Worm (Caenorhabditis elegans) whole organism, L2 larva: Measurements from ENCODE around the gene srh-20.

Source experiments
- R02D3.7 ChIP-seq: fragments of 150-350 bp; optimal IDR thresholded peaks from 2 replicates; lab custom pipeline; 2014; ENCODE audit warnings: missing biosample characterization, missing genetic modification characterization
- Y55F3AM.14 ChIP-seq: fragments of 200-800 bp; sonication (Bioruptor generic); optimal IDR thresholded peaks from 2 replicates; lab custom pipeline; 2018; ENCODE audit warnings: mild to moderate bottlenecking, missing genetic modification characterization, missing compliant biosample characterization
- alr-1 ChIP-seq: fragments of 150-350 bp; optimal IDR thresholded peaks from 2 replicates; lab custom pipeline; 2014; ENCODE audit warnings: missing biosample characterization, missing genetic modification characterization
- ama-1 ChIP-seq: fragments of 150-350 bp; optimal IDR thresholded peaks from 2 replicates; lab custom pipeline; 2018; ENCODE audit warnings: inconsistent platforms
- blmp-1 ChIP-seq: sonication (generic microtip); optimal IDR thresholded peaks from 2 replicates; lab custom pipeline; 2017; ENCODE audit warnings: missing genetic modification characterization, mild to moderate bottlenecking, missing compliant biosample characterization, antibody characterized with exemption, moderate library complexity; ENCODE audit not compliant: insufficient read depth
- crh-2 ChIP-seq: sonication (generic microtip); optimal IDR thresholded peaks from 2 replicates; lab custom pipeline; 2017; ENCODE audit warnings: missing biosample characterization, missing genetic modification characterization
- dmd-4 ChIP-seq: sonication (generic microtip); optimal IDR thresholded peaks from 2 replicates; lab custom pipeline; 2017; ENCODE audit warnings: missing biosample characterization, missing genetic modification characterization
- egl-27 ChIP-seq: sonication (generic microtip); optimal IDR thresholded peaks from 3 replicates; lab custom pipeline; 2017; ENCODE audit warnings: missing biosample characterization, missing genetic modification reagents, missing genetic modification characterization
- elt-1 ChIP-seq: fragments of 150-350 bp; optimal IDR thresholded peaks from 2 replicates; lab custom pipeline; 2014; ENCODE audit warnings: missing biosample characterization, missing genetic modification characterization
- elt-3 ChIP-seq: sonication (generic microtip); optimal IDR thresholded peaks from 2 replicates; lab custom pipeline; 2017; ENCODE audit warnings: missing biosample characterization, missing genetic modification characterization
- fos-1 ChIP-seq: fragments of 150-350 bp; optimal IDR thresholded peaks from 2 replicates; lab custom pipeline; 2014; ENCODE audit warnings: missing biosample characterization, missing genetic modification characterization
- gmeb-1 ChIP-seq: fragments of 150-350 bp; optimal IDR thresholded peaks from 2 replicates; lab custom pipeline; 2014; ENCODE audit warnings: missing biosample characterization, missing genetic modification characterization
- lin-11 ChIP-seq: fragments of 150-350 bp; sonication (generic microtip); optimal IDR thresholded peaks from 2 replicates; lab custom pipeline; 2014; ENCODE audit warnings: missing biosample characterization, missing genetic modification characterization, inconsistent platforms, mixed read lengths
- lin-39 ChIP-seq: fragments of 150-350 bp; optimal IDR thresholded peaks from 2 replicates; lab custom pipeline; 2014; ENCODE audit warnings: missing biosample characterization, missing genetic modification reagents, missing genetic modification characterization
- lsy-2 ChIP-seq, 2 experiments: fragments of 150-350 bp in 1 of 2; sonication (generic microtip) in 1 of 2; optimal IDR thresholded peaks; 2 replicates each; lab custom pipeline; 2014 to 2017; ENCODE audit warnings: missing biosample characterization in 2 of 2, missing genetic modification characterization in 2 of 2
- mab-5 ChIP-seq: fragments of 150-350 bp; optimal IDR thresholded peaks from 2 replicates; lab custom pipeline; 2014; ENCODE audit warnings: missing biosample characterization, missing genetic modification characterization
- mbf-1 ChIP-seq: sonication (generic microtip); optimal IDR thresholded peaks from 2 replicates; lab custom pipeline; 2017; ENCODE audit warnings: missing biosample characterization, missing genetic modification characterization
- mdl-1 ChIP-seq, 2 experiments: fragments of 150-350 bp in 1 of 2; sonication (generic microtip) in 1 of 2; optimal IDR thresholded peaks; 2 replicates each; lab custom pipeline; 2017; ENCODE audit warnings: missing biosample characterization in 2 of 2, missing genetic modification characterization in 2 of 2
- nhr-11 ChIP-seq: fragments of 150-350 bp; optimal IDR thresholded peaks from 2 replicates; lab custom pipeline; 2014; ENCODE audit warnings: missing biosample characterization, missing genetic modification characterization
- nhr-129 ChIP-seq: fragments of 150-350 bp; optimal IDR thresholded peaks from 2 replicates; lab custom pipeline; 2014; ENCODE audit warnings: missing biosample characterization, missing genetic modification characterization
- nhr-23 ChIP-seq: fragments of 150-350 bp; optimal IDR thresholded peaks from 2 replicates; lab custom pipeline; 2014; ENCODE audit warnings: missing biosample characterization, missing genetic modification reagents, missing genetic modification characterization
- nhr-237 ChIP-seq: fragments of 150-350 bp; optimal IDR thresholded peaks from 2 replicates; lab custom pipeline; 2014; ENCODE audit warnings: missing biosample characterization, missing genetic modification characterization
- nhr-25 ChIP-seq: fragments of 150-350 bp; sonication (generic microtip); optimal IDR thresholded peaks from 3 replicates; lab custom pipeline; 2014; ENCODE audit warnings: missing biosample characterization, missing genetic modification characterization
- nhr-77 ChIP-seq: fragments of 150-350 bp; optimal IDR thresholded peaks from 2 replicates; lab custom pipeline; 2014; ENCODE audit warnings: missing biosample characterization, missing genetic modification characterization
- peb-1 ChIP-seq: fragments of 150-350 bp; optimal IDR thresholded peaks from 2 replicates; lab custom pipeline; 2014; ENCODE audit warnings: missing biosample characterization, missing genetic modification characterization
- sem-4 ChIP-seq: fragments of 150-350 bp; optimal IDR thresholded peaks from 2 replicates; lab custom pipeline; 2014; ENCODE audit warnings: missing biosample characterization, missing genetic modification reagents, missing genetic modification characterization
- skn-1 ChIP-seq: sonication (generic microtip); optimal IDR thresholded peaks from 2 replicates; lab custom pipeline; 2017; ENCODE audit warnings: missing biosample characterization, missing genetic modification characterization
- sma-3 ChIP-seq: sonication (generic microtip); optimal IDR thresholded peaks from 2 replicates; lab custom pipeline; 2016; ENCODE audit warnings: missing genetic modification reagents, missing genetic modification characterization, missing compliant biosample characterization
- sma-9 ChIP-seq, 2 experiments: fragments of 150-350 bp in 1 of 2; sonication (generic microtip) in 1 of 2; optimal IDR thresholded peaks; 2 replicates each; lab custom pipeline; 2014 to 2016; ENCODE audit warnings: missing genetic modification characterization in 2 of 2, mild to moderate bottlenecking in 1 of 2, missing biosample characterization in 1 of 2, missing compliant biosample characterization in 1 of 2, missing genetic modification reagents in 1 of 2, moderate library complexity in 1 of 2
- snpc-4 ChIP-seq: fragments of 150-350 bp; optimal IDR thresholded peaks from 2 replicates; lab custom pipeline; 2014; ENCODE audit warnings: missing biosample characterization, missing genetic modification characterization
- unc-55 ChIP-seq: fragments of 150-350 bp; sonication (generic microtip); optimal IDR thresholded peaks from 3 replicates; lab custom pipeline; 2014; ENCODE audit warnings: missing biosample characterization, missing genetic modification reagents, missing genetic modification characterization
- unc-62 ChIP-seq: fragments of 150-350 bp; optimal IDR thresholded peaks from 2 replicates; lab custom pipeline; 2014; ENCODE audit warnings: missing biosample characterization, missing genetic modification reagents, missing genetic modification characterization
- zag-1 ChIP-seq: fragments of 150-350 bp; optimal IDR thresholded peaks from 2 replicates; lab custom pipeline; 2014; ENCODE audit warnings: missing biosample characterization, missing genetic modification characterization
- ztf-1 ChIP-seq: fragments of 200-800 bp; sonication (Bioruptor generic); conservative IDR thresholded peaks from 2 replicates; pipeline ENCODE4 v1.3.6; 2022; ENCODE audit warnings: missing genetic modification characterization, missing compliant biosample characterization
- ztf-4 ChIP-seq: fragments of 150-350 bp; optimal IDR thresholded peaks from 2 replicates; lab custom pipeline; 2014; ENCODE audit warnings: missing biosample characterization, missing genetic modification characterization

srh-20 gene

ce11 chrV:4885372-4885771, 39.3 kb upstream of the srh-20 start, which contains the start of gene T19H12.3:
T19H12.3 (plus strand) TSS chrV:4885672.
- TF ChIP-seq egl-27 (tag; lab: Kevin White, UChicago) (no peak), nhr-11 (tag; lab: Kevin White, UChicago) (no peak), lin-39 (tag; lab: Kevin White, UChicago) (no peak), dmd-4 (no peak), peb-1 (no peak), nhr-25 (no peak), ztf-1 (no peak), mab-5 (tag; lab: Kevin White, UChicago) (no peak), ama-1 (lab: Kevin White, UChicago) (no peak)
- TF ChIP-seq, all 48 proteins: peak for 0

- TF ChIP-seq sma-9 (GFP tag; optimal IDR thresholded peaks at IDR 0.05; lab: Kevin White, UChicago), result peak; percentile 82
- no peak for TF ChIP-seq sma-9 (tag; optimal IDR thresholded peaks at IDR 0.05; lab: Kevin White, UChicago)
- TF ChIP-seq lsy-2 (tag; optimal IDR thresholded peaks at IDR 0.05; lab: Kevin White, UChicago), result no peak
- TF ChIP-seq R02D3.7 (tag; lab: Kevin White, UChicago), result no peak
- no peak for TF ChIP-seq nhr-77 (tag; lab: Kevin White, UChicago)
- no peak for TF ChIP-seq snpc-4
- no peak for TF ChIP-seq skn-1 (tag; lab: Kevin White, UChicago)
- no peak for TF ChIP-seq zag-1
- TF ChIP-seq nhr-129 (tag; lab: Kevin White, UChicago), result peak; percentile 8
- no peak for TF ChIP-seq blmp-1 (tag; lab: Kevin White, UChicago)
- TF ChIP-seq sma-3, result peak; percentile 8
- no peak for TF ChIP-seq ztf-1
- TF ChIP-seq elt-3 (tag; lab: Kevin White, UChicago), result no peak
- no peak for TF ChIP-seq nhr-237 (tag; lab: Kevin White, UChicago)
- TF ChIP-seq nhr-25, result peak; percentile 3
- no peak for TF ChIP-seq lin-11 (tag; lab: Kevin White, UChicago)
- peak; percentile 38 for TF ChIP-seq crh-2 (tag; lab: Kevin White, UChicago)
- TF ChIP-seq fos-1, result peak; percentile 74
- TF ChIP-seq alr-1 (tag; lab: Kevin White, UChicago), result no peak
- TF ChIP-seq nhr-11 (tag; lab: Kevin White, UChicago), result no peak
- no peak for TF ChIP-seq elt-1 (tag; lab: Kevin White, UChicago)
- TF ChIP-seq peb-1, result no peak
- no peak for TF ChIP-seq nhr-23
- TF ChIP-seq Y55F3AM.14, result no peak
- no peak for TF ChIP-seq mbf-1 (tag; lab: Kevin White, UChicago)
- TF ChIP-seq mdl-1 (tag; optimal IDR thresholded peaks at IDR 0.05; lab: Kevin White, UChicago), result no peak
- TF ChIP-seq unc-55 (GFP tag; lab: Kevin White, UChicago), result no peak
- TF ChIP-seq gmeb-1 (tag; lab: Kevin White, UChicago), result peak; percentile 7
- no peak for TF ChIP-seq sem-4 (tag; lab: Kevin White, UChicago)
- TF ChIP-seq mab-5 (tag; lab: Kevin White, UChicago), result no peak
Observed at ce11 chrV:4889477-4889876, 35.2 kb upstream of the srh-20 start, which contains the start of gene ugt-12. ugt-12 (minus strand) TSS chrV:4889629.

ce11 chrV:4889976-4890479, 34.7 kb upstream of the srh-20 start, which contains the start of gene T19H12.2:
T19H12.2 (plus strand) TSS chrV:4890429.
- TF ChIP-seq zag-1, result no peak
- TF ChIP-seq gmeb-1 (tag; lab: Kevin White, UChicago), result no peak
- no peak for TF ChIP-seq lin-39 (tag; lab: Kevin White, UChicago)
- TF ChIP-seq skn-1 (tag; lab: Kevin White, UChicago), result no peak

ce11 chrV:4890781-4891180, 33.9 kb upstream of the srh-20 start:
- TF ChIP-seq ama-1 (lab: Kevin White, UChicago), result no peak
- TF ChIP-seq dmd-4, result no peak
- TF ChIP-seq unc-62 (GFP tag; lab: Kevin White, UChicago), result no peak
- no peak for TF ChIP-seq sem-4 (tag; lab: Kevin White, UChicago)
- TF ChIP-seq alr-1 (tag; lab: Kevin White, UChicago), result no peak

ce11 chrV:4891305-4891704, 33.4 kb upstream of the srh-20 start:
- TF ChIP-seq mab-5 (tag; lab: Kevin White, UChicago) (no peak), ztf-1 (no peak), gmeb-1 (tag; lab: Kevin White, UChicago) (no peak), snpc-4 (no peak), ztf-4 (tag; lab: Kevin White, UChicago) (no peak), ama-1 (lab: Kevin White, UChicago) (no peak), crh-2 (tag; lab: Kevin White, UChicago) (no peak), lin-11 (tag; lab: Kevin White, UChicago) (no peak)
- TF ChIP-seq, all 48 proteins: peak for 0
